Fruit fly (Drosophila melanogaster): ENCODE results near the gene CG42681.
"Not testable (repeated sequence)": the region's sequence is repeated elsewhere in the genome, so short reads cannot be mapped to it uniquely, and the experiment has no call there.

DNA sequence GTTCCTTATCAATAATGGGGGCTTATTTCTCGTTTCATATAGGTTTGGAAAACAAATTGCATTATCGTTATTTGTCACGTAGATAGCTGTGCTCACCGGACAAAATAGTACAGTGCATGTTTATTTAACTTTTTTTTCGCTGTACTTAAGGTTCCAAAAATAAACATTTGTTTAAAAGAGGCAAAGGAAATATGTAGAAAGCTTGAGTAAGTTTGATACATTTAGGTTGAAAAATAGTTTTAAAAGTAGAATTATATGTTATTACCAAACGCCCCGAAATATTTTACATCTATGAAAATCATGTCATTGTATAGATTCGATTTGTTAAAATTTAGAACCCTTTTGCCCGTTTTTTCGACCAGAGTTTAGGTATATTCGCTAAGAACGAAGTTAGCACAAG is 8.7 kb upstream of the CG42681 start, which contains the start of gene CG31835:
- not testable (repeated sequence) for TF ChIP-seq CG5204 (GFP tag; optimal IDR thresholded peaks at IDR 0.05); tj (GFP tag; optimal IDR thresholded peaks at IDR 0.05); CG33017 (tag; optimal IDR thresholded peaks at IDR 0.05); ovo (GFP tag; optimal IDR thresholded peaks at IDR 0.05); bab1 (GFP tag; optimal IDR thresholded peaks at IDR 0.05)

Measured in whole organism, adult.